Worm (Caenorhabditis elegans) whole organism, early embryonic: ENCODE data around the gene ani-1.

Experiments used
- B0310.2 ChIP-seq: sonication (generic microtip); optimal IDR thresholded peaks from 2 replicates; lab custom pipeline; 2016; ENCODE audit warnings: mild to moderate bottlenecking, missing genetic modification characterization, missing compliant biosample characterization
- F13C5.2 ChIP-seq: sonication (generic microtip); optimal IDR thresholded peaks from 2 replicates; lab custom pipeline; 2017; ENCODE audit warnings: mild to moderate bottlenecking, missing genetic modification characterization, inconsistent platforms, missing compliant biosample characterization
- aly-1 ChIP-seq: sonication (generic microtip); optimal IDR thresholded peaks from 2 replicates; lab custom pipeline; 2016; ENCODE audit warnings: missing genetic modification characterization, missing compliant biosample characterization
- ama-1 ChIP-seq: fragments of 150-350 bp; optimal IDR thresholded peaks from 2 replicates; lab custom pipeline; 2014
- ceh-13 ChIP-seq: fragments of 200-800 bp; sonication (Bioruptor generic); optimal IDR thresholded peaks from 2 replicates; lab custom pipeline; 2018; ENCODE audit warnings: mild to moderate bottlenecking, missing genetic modification characterization, missing compliant biosample characterization
- ceh-36 ChIP-seq: sonication (generic microtip); optimal IDR thresholded peaks from 2 replicates; lab custom pipeline; 2016; ENCODE audit warnings: missing genetic modification characterization, inconsistent platforms, missing compliant biosample characterization
- ets-7 ChIP-seq: sonication (generic microtip); optimal IDR thresholded peaks from 2 replicates; lab custom pipeline; 2016; ENCODE audit warnings: missing genotype, missing genetic modification characterization, missing compliant biosample characterization
- flt-1 ChIP-seq: fragments of 200-800 bp; sonication (Bioruptor generic); IDR thresholded peaks from 2 replicates; pipeline ENCODE4 v1.3.6; 2022; ENCODE audit warnings: missing genetic modification characterization, missing compliant biosample characterization
- hmbx-1 ChIP-seq: sonication (generic microtip); optimal IDR thresholded peaks from 2 replicates; lab custom pipeline; 2016; ENCODE audit warnings: mild to moderate bottlenecking, missing genetic modification characterization, missing compliant biosample characterization
- hmg-4 ChIP-seq: fragments of 200-800 bp; sonication (Bioruptor generic); optimal IDR thresholded peaks from 2 replicates; lab custom pipeline; 2018; ENCODE audit warnings: mild to moderate bottlenecking, missing genetic modification characterization, missing compliant biosample characterization
- hnd-1 ChIP-seq: sonication (generic microtip); optimal IDR thresholded peaks from 2 replicates; lab custom pipeline; 2016; ENCODE audit warnings: missing genetic modification characterization, missing compliant biosample characterization
- pes-1 ChIP-seq: fragments of 200-800 bp; sonication (Bioruptor generic); IDR thresholded peaks from 2 replicates; pipeline ENCODE4 v1.3.6; 2022; ENCODE audit warnings: missing genetic modification reagents, missing genetic modification characterization, missing compliant biosample characterization
- scrt-1 ChIP-seq: fragments of 200-800 bp; sonication (Bioruptor generic); IDR thresholded peaks from 2 replicates; pipeline ENCODE4 v1.3.6; 2022; ENCODE audit warnings: missing genetic modification characterization, missing compliant biosample characterization
- sea-1 ChIP-seq: fragments of 200-800 bp; sonication (Bioruptor generic); conservative IDR thresholded peaks from 2 replicates; pipeline ENCODE4 v1.3.6; 2022; ENCODE audit warnings: missing genetic modification characterization, missing compliant biosample characterization
- tbx-11 ChIP-seq: fragments of 200-800 bp; sonication (Bioruptor generic); IDR thresholded peaks from 2 replicates; pipeline ENCODE4 v1.3.6; 2022; ENCODE audit warnings: missing genetic modification characterization, missing compliant biosample characterization
- tbx-37 ChIP-seq: fragments of 200-800 bp; sonication (Bioruptor generic); conservative IDR thresholded peaks from 2 replicates; pipeline ENCODE4 v1.3.6; 2022; ENCODE audit warnings: missing genetic modification reagents, missing genetic modification characterization, missing compliant biosample characterization
- tra-4 ChIP-seq: sonication (generic microtip); optimal IDR thresholded peaks from 2 replicates; lab custom pipeline; 2017; ENCODE audit warnings: missing genetic modification characterization, missing compliant biosample characterization

Gene ani-1

ce11 chrIII:12453315-12453714 lies at the start of gene ani-1:
Gene ani-1, minus strand, starts transcription at chrIII:12453375.
- no peak for TF ChIP-seq aly-1 (tag; lab: Kevin White, UChicago)
- no peak for TF ChIP-seq ceh-36
- no peak for TF ChIP-seq tbx-37 (GFP tag; lab: Robert Waterston, UW)
- no peak for TF ChIP-seq pes-1 (GFP tag; lab: Robert Waterston, UW)
- no peak for TF ChIP-seq hmbx-1
- no peak for TF ChIP-seq sea-1
- no peak for TF ChIP-seq ceh-13 (GFP tag; lab: Kevin White, UChicago)
- TF ChIP-seq hmg-4 (GFP tag; lab: Kevin White, UChicago), result no peak
- no peak for TF ChIP-seq scrt-1 (GFP tag; lab: Robert Waterston, UW)
- no peak for TF ChIP-seq B0310.2 (tag; lab: Kevin White, UChicago)
- TF ChIP-seq tra-4 (tag; lab: Kevin White, UChicago), result no peak
- TF ChIP-seq F13C5.2 (tag; lab: Kevin White, UChicago), result no peak
- no peak for TF ChIP-seq ets-7 (tag; lab: Kevin White, UChicago)
- TF ChIP-seq ama-1, result no peak
- TF ChIP-seq flt-1 (GFP tag; lab: Robert Waterston, UW), result no peak
- no peak for TF ChIP-seq hnd-1 (tag; lab: Kevin White, UChicago)

ce11 chrIII:12499245-12499644 lies 46.1 kb upstream of the ani-1 start, which contains the start of gene sql-1:
Gene sql-1, plus strand, starts transcription at chrIII:12499557.
- TF ChIP-seq ets-7 (tag; lab: Kevin White, UChicago) (no peak), F13C5.2 (tag; lab: Kevin White, UChicago) (no peak), sea-1 (no peak), hmbx-1 (no peak), pes-1 (GFP tag; lab: Robert Waterston, UW) (no peak), aly-1 (tag; lab: Kevin White, UChicago) (no peak), ceh-13 (GFP tag; lab: Kevin White, UChicago) (no peak), ceh-36 (no peak)

ce11 chrIII:12496449-12496848 lies 43.3 kb upstream of the ani-1 start, which contains the start of gene herd-1:
Gene herd-1, plus strand, starts transcription at chrIII:12496538.
- no peak for TF ChIP-seq hnd-1 (tag; lab: Kevin White, UChicago)
- TF ChIP-seq ceh-36, result no peak
- no peak for TF ChIP-seq B0310.2 (tag; lab: Kevin White, UChicago)
- TF ChIP-seq ama-1, result no peak
- no peak for TF ChIP-seq tbx-11

ce11 chrIII:12495594-12496096 lies 42.5 kb upstream of the ani-1 start, which contains the start of the genes Y111B2A.1 and Y111B2A.2:
Gene Y111B2A.1, minus strand, starts transcription at chrIII:12495644.
Gene Y111B2A.2, plus strand, starts transcription at chrIII:12496086.
- TF ChIP-seq hnd-1 (tag; lab: Kevin White, UChicago) (no peak), tra-4 (tag; lab: Kevin White, UChicago) (no peak), F13C5.2 (tag; lab: Kevin White, UChicago) (no peak), tbx-37 (GFP tag; lab: Robert Waterston, UW) (no peak), B0310.2 (tag; lab: Kevin White, UChicago) (no peak), hmbx-1 (no peak), ama-1 (no peak), ets-7 (tag; lab: Kevin White, UChicago) (no peak), ceh-36 (no peak), sea-1 (no peak), aly-1 (tag; lab: Kevin White, UChicago) (no peak), tbx-11 (no peak), pes-1 (GFP tag; lab: Robert Waterston, UW) (no peak), ceh-13 (GFP tag; lab: Kevin White, UChicago) (no peak), hmg-4 (GFP tag; lab: Kevin White, UChicago) (no peak), flt-1 (GFP tag; lab: Robert Waterston, UW) (no peak)

ce11 chrIII:12491984-12492383 lies 38.8 kb upstream of the ani-1 start, which contains the start of gene Y49E10.25:
Gene Y49E10.25, minus strand, starts transcription at chrIII:12492084.
- TF ChIP-seq aly-1 (tag; lab: Kevin White, UChicago) (no peak), tbx-37 (GFP tag; lab: Robert Waterston, UW) (no peak), ets-7 (tag; lab: Kevin White, UChicago) (no peak), hmg-4 (GFP tag; lab: Kevin White, UChicago) (no peak), ama-1 (no peak), tra-4 (tag; lab: Kevin White, UChicago) (no peak), sea-1 (no peak), pes-1 (GFP tag; lab: Robert Waterston, UW) (no peak), ceh-36 (no peak), B0310.2 (tag; lab: Kevin White, UChicago) (no peak), tbx-11 (no peak), hnd-1 (tag; lab: Kevin White, UChicago) (no peak), scrt-1 (GFP tag; lab: Robert Waterston, UW) (no peak), ceh-13 (GFP tag; lab: Kevin White, UChicago) (no peak), flt-1 (GFP tag; lab: Robert Waterston, UW) (no peak), F13C5.2 (tag; lab: Kevin White, UChicago) (no peak), hmbx-1 (no peak)

- TF ChIP-seq F13C5.2 (tag; lab: Kevin White, UChicago), result no peak
- TF ChIP-seq tbx-37 (GFP tag; lab: Robert Waterston, UW), result no peak
- no peak for TF ChIP-seq hmg-4 (GFP tag; lab: Kevin White, UChicago)
- no peak for TF ChIP-seq ceh-36
Measured at ce11 chrIII:12484432-12484831, 31.3 kb upstream of the ani-1 start, which contains the start of gene arrd-16. Gene arrd-16, plus strand, starts transcription at chrIII:12484732.

ce11 chrIII:12472497-12472896 lies 19.3 kb upstream of the ani-1 start, which contains the start of gene cccp-1:
Gene cccp-1, plus strand, starts transcription at chrIII:12472873.
- TF ChIP-seq F13C5.2 (tag; lab: Kevin White, UChicago) (no peak), hmg-4 (GFP tag; lab: Kevin White, UChicago) (no peak), tra-4 (tag; lab: Kevin White, UChicago) (no peak), tbx-37 (GFP tag; lab: Robert Waterston, UW) (no peak), tbx-11 (no peak), scrt-1 (GFP tag; lab: Robert Waterston, UW) (no peak), pes-1 (GFP tag; lab: Robert Waterston, UW) (no peak), hmbx-1 (no peak), B0310.2 (tag; lab: Kevin White, UChicago) (no peak), aly-1 (tag; lab: Kevin White, UChicago) (no peak), flt-1 (GFP tag; lab: Robert Waterston, UW) (no peak), ceh-36 (no peak)
